Worm (Caenorhabditis elegans): ENCODE data around the gene unc-53.
A peak's percentile ranks its signal among the peaks of the same experiment; 100 is the strongest.

The unc-53 gene

DNA sequence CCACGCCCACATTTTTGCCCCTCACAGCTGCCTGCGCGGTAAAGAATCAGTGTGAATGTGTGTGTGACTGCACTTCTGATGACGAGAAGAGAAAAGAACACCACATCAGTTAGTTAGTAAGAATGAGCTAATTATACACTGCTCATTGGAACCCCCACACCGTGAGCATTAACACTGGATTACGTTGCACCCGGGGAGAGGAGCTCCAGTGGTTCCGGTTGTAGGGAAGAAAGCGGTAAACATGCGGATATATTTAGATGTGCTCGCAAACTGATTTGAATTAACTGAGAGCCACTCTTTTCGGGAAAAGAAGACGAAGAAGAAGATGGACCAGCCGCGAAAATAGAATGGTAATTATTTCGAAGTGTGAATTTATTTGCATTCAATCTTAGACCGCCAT is 2.5 kb downstream of the unc-53 start:
- TF ChIP-seq dve-1 (tag; optimal IDR thresholded peaks at IDR 0.05; ENCODE audit: insufficient read depth) = no peak
- no peak for TF ChIP-seq madf-9 (GFP tag; conservative IDR thresholded peaks at IDR 0.05)
- TF ChIP-seq nhr-28 (tag; optimal IDR thresholded peaks at IDR 0.05) = no peak
- no peak for TF ChIP-seq Y5F2A.4 (GFP tag; optimal IDR thresholded peaks at IDR 0.05)
- TF ChIP-seq mdl-1 (tag; optimal IDR thresholded peaks at IDR 0.05) = no peak
- no peak for TF ChIP-seq lsy-2 (tag; optimal IDR thresholded peaks at IDR 0.05)
- no peak for TF ChIP-seq mxl-2 (GFP tag; conservative IDR thresholded peaks at IDR 0.05)
- TF ChIP-seq T20F7.1 (GFP tag; optimal IDR thresholded peaks at IDR 0.05) = no peak
- no peak for TF ChIP-seq unc-130 (GFP tag; optimal IDR thresholded peaks at IDR 0.05)
- no peak for TF ChIP-seq lin-15B (tag; optimal IDR thresholded peaks at IDR 0.05)
- TF ChIP-seq Y105C5A.15 (GFP tag; IDR thresholded peaks at IDR 0.05) = no peak
- no peak for TF ChIP-seq vab-7 (GFP tag; IDR thresholded peaks at IDR 0.05)
- no peak for TF ChIP-seq fos-1 (tag; optimal IDR thresholded peaks at IDR 0.05)
- TF ChIP-seq ceh-44 (GFP tag; IDR thresholded peaks at IDR 0.05) = no peak
- no peak for TF ChIP-seq php-3 (GFP tag; IDR thresholded peaks at IDR 0.05)
- no peak for TF ChIP-seq snpc-4 (tag; optimal IDR thresholded peaks at IDR 0.05)
- no peak for TF ChIP-seq tag-97 (GFP tag; IDR thresholded peaks at IDR 0.05)
- no peak for TF ChIP-seq duxl-1 (tag; optimal IDR thresholded peaks at IDR 0.05; ENCODE audit: poor library complexity)
- no peak for TF ChIP-seq hlh-11 (tag; optimal IDR thresholded peaks at IDR 0.05)

DNA sequence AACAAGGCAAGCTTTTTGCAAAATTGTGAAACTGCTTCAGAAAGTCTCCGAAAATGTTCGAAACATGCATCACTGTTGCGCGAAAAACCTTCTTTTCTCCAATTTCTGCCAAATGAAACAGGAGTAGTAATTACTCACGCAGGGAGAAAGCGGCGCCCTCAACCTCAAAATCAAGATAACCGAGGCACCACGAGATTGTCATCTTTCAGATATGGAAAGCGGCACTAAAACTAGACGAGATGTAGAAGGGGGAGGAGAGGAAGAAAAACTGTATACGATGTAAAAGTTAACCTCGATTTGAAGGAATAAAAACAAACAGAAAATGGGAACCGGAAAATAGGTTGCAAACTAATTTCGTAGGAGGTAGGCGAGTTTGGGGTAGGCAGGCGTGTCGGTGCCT is 12.7 kb downstream of the unc-53 start:
- TF ChIP-seq nhr-28 (tag; optimal IDR thresholded peaks at IDR 0.05) (no peak), ztf-11 (tag; optimal IDR thresholded peaks at IDR 0.05) (no peak), arid-1 (GFP tag; conservative IDR thresholded peaks at IDR 0.05) (no peak), T20F7.1 (GFP tag; optimal IDR thresholded peaks at IDR 0.05) (no peak)

DNA sequence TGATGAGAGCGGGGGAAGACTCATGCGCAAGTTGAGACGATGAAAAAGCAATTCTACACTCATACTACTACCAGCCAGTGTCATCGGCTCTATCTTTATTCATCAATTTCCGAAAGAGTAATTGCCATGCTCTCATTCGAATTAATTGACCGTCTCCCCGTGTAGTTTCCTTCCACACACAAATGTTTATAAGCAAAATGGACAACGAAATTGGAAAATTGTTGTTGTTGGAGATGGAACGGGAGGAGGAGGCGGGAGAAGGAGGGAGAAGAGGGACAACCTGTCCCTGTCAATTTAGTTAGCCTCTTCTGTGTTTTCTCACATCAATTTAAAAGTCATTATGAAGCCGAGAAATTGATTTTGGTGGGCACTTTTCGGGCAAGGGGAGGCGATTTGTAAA is 16.7 kb downstream of the unc-53 start:
- TF ChIP-seq lir-3 (tag; optimal IDR thresholded peaks at IDR 0.05) (no peak), lin-29 (GFP tag; IDR thresholded peaks at IDR 0.05) (no peak), snpc-4 (tag; optimal IDR thresholded peaks at IDR 0.05) (no peak), mdt-29 (GFP tag; IDR thresholded peaks at IDR 0.05) (no peak), lin-39 (tag; optimal IDR thresholded peaks at IDR 0.05) (no peak), tra-1 (GFP tag; IDR thresholded peaks at IDR 0.05) (no peak), ceh-32 (tag; optimal IDR thresholded peaks at IDR 0.05; ENCODE audit: poor library complexity) (no peak), ceh-20 (GFP tag; IDR thresholded peaks at IDR 0.05) (no peak), T20F7.1 (GFP tag; optimal IDR thresholded peaks at IDR 0.05) (no peak), R02D3.7 (tag; optimal IDR thresholded peaks at IDR 0.05) (no peak), F44E2.7 (GFP tag; IDR thresholded peaks at IDR 0.05) (no peak), nhr-6 (tag; optimal IDR thresholded peaks at IDR 0.05) (no peak), lim-7 (GFP tag; IDR thresholded peaks at IDR 0.05) (no peak), Y75B8A.6 (GFP tag; IDR thresholded peaks at IDR 0.05) (no peak), dmd-8 (GFP tag; IDR thresholded peaks at IDR 0.05) (no peak), php-3 (GFP tag; IDR thresholded peaks at IDR 0.05) (no peak)

DNA sequence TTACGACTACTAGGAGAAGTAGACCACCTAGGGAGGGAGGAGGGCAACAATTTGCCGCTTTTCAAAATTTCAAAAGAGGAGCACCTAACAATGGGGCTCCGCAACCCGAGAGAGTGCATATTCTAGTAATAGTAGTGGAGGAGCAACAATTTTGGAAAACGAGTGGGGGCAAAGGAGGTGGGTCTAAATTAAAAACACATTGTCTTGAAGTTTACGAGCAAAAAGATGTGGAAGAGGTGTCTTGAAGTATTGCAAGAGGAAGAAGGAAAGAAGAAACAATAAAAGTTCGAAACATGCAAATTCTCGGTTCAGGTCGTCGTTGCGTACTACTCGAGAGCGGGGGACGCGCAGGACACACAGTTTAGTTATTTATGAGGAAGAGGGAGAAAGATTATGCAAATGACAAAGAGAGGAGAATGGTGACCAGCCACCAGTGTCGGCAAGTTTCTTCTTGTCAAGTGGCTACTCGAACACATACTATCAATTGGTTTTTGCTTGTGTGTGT is 25.0 kb downstream of the unc-53 start:
- TF ChIP-seq unc-62 (GFP tag; optimal IDR thresholded peaks at IDR 0.05 in 1 of 2) (peak in 1 of 2 experiments; percentile 96), unc-62 (tag; optimal IDR thresholded peaks at IDR 0.05) (no peak), lin-38 (GFP tag; IDR thresholded peaks at IDR 0.05) (no peak), Y105C5A.15 (GFP tag; IDR thresholded peaks at IDR 0.05) (no peak), hmg-1.1 (GFP tag; IDR thresholded peaks at IDR 0.05) (0 out of 2 replicates have a peak, but pooled peaks have one; percentile 14), duxl-1 (tag; optimal IDR thresholded peaks at IDR 0.05; ENCODE audit: poor library complexity) (no peak), saeg-2 (GFP tag; IDR thresholded peaks at IDR 0.05) (no peak)
